Fruit fly (Drosophila melanogaster) whole organism, wandering third instar larva: ENCODE results near the gene CG31910.

Experiments used
- CG9705 ChIP-seq: fragments of 200-800 bp; sonication (Bioruptor generic); optimal IDR thresholded peaks from 2 replicates; lab custom pipeline; 2018; ENCODE audit warnings: missing biosample characterization, mild to moderate bottlenecking, missing genetic modification characterization
- Dfd ChIP-seq: fragments of >200 bp; optimal IDR thresholded peaks from 2 replicates; lab custom pipeline; 2017; ENCODE audit warnings: missing biosample characterization, missing genetic modification characterization
- GATAd ChIP-seq: sonication (Bioruptor generic); optimal IDR thresholded peaks from 2 replicates; lab custom pipeline; 2016; ENCODE audit warnings: missing biosample characterization, missing genetic modification characterization
- Hr78 ChIP-seq: fragments of >200 bp; optimal IDR thresholded peaks from 2 replicates; lab custom pipeline; 2017; ENCODE audit warnings: missing biosample characterization, missing genetic modification characterization
- Jra ChIP-seq: sonication (Bioruptor generic); optimal IDR thresholded peaks from 2 replicates; lab custom pipeline; 2016; ENCODE audit warnings: missing biosample characterization, missing genetic modification characterization
- dl ChIP-seq, 2 experiments: fragments of 175-275, 200-275 bp in 1 of 2; fragments of 200-275 bp in 1 of 2; sonication (Bioruptor generic); optimal IDR thresholded peaks; lab custom pipeline; 2018; ENCODE audit warnings: mild to moderate bottlenecking in 2 of 2, missing biosample characterization in 2 of 2, missing genetic modification characterization in 2 of 2, moderate library complexity in 2 of 2; ENCODE audit not compliant: partially characterized antibody in 2 of 2, insufficient read depth in 1 of 2
- dsf ChIP-seq: sonication (Bioruptor generic); optimal IDR thresholded peaks from 2 replicates; lab custom pipeline; 2016; ENCODE audit warnings: missing biosample characterization, missing genetic modification characterization, borderline replicate concordance
- rgr ChIP-seq: fragments of 200-800 bp; sonication (Bioruptor generic); optimal IDR thresholded peaks from 3 replicates; lab custom pipeline; 2016; ENCODE audit warnings: missing biosample characterization, mild to moderate bottlenecking, missing genetic modification characterization
- sv ChIP-seq: fragments of 200-800 bp; sonication (Bioruptor generic); optimal IDR thresholded peaks from 3 replicates; lab custom pipeline; 2016; ENCODE audit warnings: missing biosample characterization, missing genetic modification characterization
- tai ChIP-seq: sonication (Bioruptor generic); optimal IDR thresholded peaks from 2 replicates; lab custom pipeline; 2016; ENCODE audit warnings: missing biosample characterization, missing genetic modification characterization

Gene CG31910

DNA sequence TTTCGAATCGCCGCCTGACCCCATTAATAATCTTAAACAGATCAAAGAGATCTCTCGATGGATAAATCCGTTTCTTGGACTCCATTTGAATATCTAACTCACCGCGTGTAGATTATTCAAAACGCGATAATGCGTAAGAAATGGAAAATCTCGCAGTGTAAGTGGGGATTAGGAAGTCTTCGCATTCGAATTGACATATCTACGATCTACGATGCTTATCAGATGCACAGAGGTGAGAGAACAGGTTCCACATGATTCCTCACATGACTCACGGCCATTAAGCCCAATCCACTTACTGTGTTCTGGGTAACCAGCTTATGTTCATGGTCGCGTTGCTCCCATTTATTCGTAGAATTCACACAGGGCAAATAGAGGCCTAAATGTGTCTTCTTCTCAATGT lies 49.2 kb downstream of the CG31910 start:
- no peak for TF ChIP-seq Hr78 (GFP tag; lab: Kevin White, UChicago)
- TF ChIP-seq Dfd (GFP tag; lab: Kevin White, UChicago) = no peak
- TF ChIP-seq GATAd (GFP tag; lab: Kevin White, UChicago) = no peak
- no peak for TF ChIP-seq dsf (GFP tag; lab: Kevin White, UChicago)
- no peak for TF ChIP-seq rgr
- no peak for TF ChIP-seq CG9705 (GFP tag; lab: Kevin White, UChicago)
- no peak for TF ChIP-seq dl (GFP tag; optimal IDR thresholded peaks at IDR 0.05; lab: Kevin White, UChicago; ENCODE audit: insufficient read depth in 1 of 2, partially characterized antibody in 2 of 2)
- no peak for TF ChIP-seq sv (GFP tag; lab: Kevin White, UChicago)
- TF ChIP-seq tai (GFP tag; lab: Kevin White, UChicago) = no peak
- TF ChIP-seq Jra (GFP tag; lab: Kevin White, UChicago) = no peak
